Worm (Caenorhabditis elegans): ENCODE results near the gene gst-35.
A peak's percentile ranks its signal among the peaks of the same experiment; 100 is the strongest.

The gst-35 gene

DNA sequence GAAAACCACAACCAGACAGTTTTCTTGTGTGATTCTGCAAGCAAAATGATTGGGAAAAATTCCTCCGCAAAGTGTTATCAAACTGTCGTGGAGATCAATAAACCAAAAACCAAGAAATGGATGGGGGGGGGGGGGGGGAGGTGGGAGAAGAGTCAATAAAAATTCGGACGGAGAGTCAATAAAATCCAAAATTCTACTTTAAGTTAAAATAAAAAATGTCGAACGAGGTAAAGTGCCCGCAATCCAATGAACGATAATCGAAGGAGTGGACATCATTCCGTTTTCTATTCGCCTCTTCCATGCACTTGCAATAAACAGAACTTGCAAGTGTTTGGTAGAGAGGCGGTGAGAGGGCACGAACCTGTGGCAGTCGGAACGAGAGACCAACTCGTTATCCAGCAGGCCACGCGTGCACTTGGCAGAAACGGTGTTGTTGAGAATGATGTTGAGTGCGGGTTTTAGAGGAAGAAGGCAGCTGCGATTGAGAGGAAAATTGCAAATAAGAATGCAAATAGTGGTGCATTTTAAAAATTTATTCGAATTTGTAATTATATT lies 19.4 kb downstream of the gst-35 start, which contains the start of gene gst-27 (continued):
- TF ChIP-seq ama-1 (optimal IDR thresholded peaks at IDR 0.05): no peak
- peak; percentile 88 to 91 for TF ChIP-seq ama-1 (GFP tag; optimal IDR thresholded peaks at IDR 0.05)
- peak; percentile 18 for TF ChIP-seq somi-1 (GFP tag; optimal IDR thresholded peaks at IDR 0.05)
- TF ChIP-seq F57A8.1 (GFP tag; optimal IDR thresholded peaks at IDR 0.05): no peak
- peak; percentile 89 for TF ChIP-seq B0261.1 (tag; optimal IDR thresholded peaks at IDR 0.05)
- TF ChIP-seq zim-3 (tag; optimal IDR thresholded peaks at IDR 0.05): peak; percentile 92
- peak; percentile 72 for TF ChIP-seq nhr-179 (tag; optimal IDR thresholded peaks at IDR 0.05)
- TF ChIP-seq ceh-27 (GFP tag; optimal IDR thresholded peaks at IDR 0.05): peak; percentile 94
- peak; percentile 57 for TF ChIP-seq lsl-1 (GFP tag; optimal IDR thresholded peaks at IDR 0.05)
- peak; percentile 89 for TF ChIP-seq mes-4 (tag; optimal IDR thresholded peaks at IDR 0.05)
- peak; percentile 72; the same call in 1 of the 2 replicates for TF ChIP-seq hmg-20 (GFP tag; IDR thresholded peaks at IDR 0.05)
- 0 out of 2 replicates have a peak, but pooled peaks have one; percentile 63 for TF ChIP-seq bed-2 (GFP tag; IDR thresholded peaks at IDR 0.05)
- TF ChIP-seq fkh-3 (tag; optimal IDR thresholded peaks at IDR 0.05): peak; percentile 77
- TF ChIP-seq hlh-12 (tag; optimal IDR thresholded peaks at IDR 0.05): no peak
- peak; percentile 89 for TF ChIP-seq lin-40 (tag; optimal IDR thresholded peaks at IDR 0.05)
- TF ChIP-seq ceh-40 (GFP tag; IDR thresholded peaks at IDR 0.05): peak; percentile 84
- peak; percentile 73 for TF ChIP-seq egrh-3 (GFP tag; IDR thresholded peaks at IDR 0.05)
- TF ChIP-seq sptf-2 (GFP tag; optimal IDR thresholded peaks at IDR 0.05): peak; percentile 73
- TF ChIP-seq lir-1 (GFP tag; conservative IDR thresholded peaks at IDR 0.05): peak; percentile 52; the same call in 1 of the 2 replicates
- TF ChIP-seq F49E8.2 (tag; optimal IDR thresholded peaks at IDR 0.05; ENCODE audit: insufficient read depth): peak; percentile 88
- TF ChIP-seq dpl-1 (GFP tag; optimal IDR thresholded peaks at IDR 0.05): peak; percentile 41
- TF ChIP-seq let-607 (tag; optimal IDR thresholded peaks at IDR 0.05): peak; percentile 24 to 56
- peak in 1 of 3 experiments; percentile 86 for TF ChIP-seq lin-35 (GFP tag; optimal IDR thresholded peaks at IDR 0.05)
- 0 out of 2 replicates have a peak, but pooled peaks have one; percentile 37 for TF ChIP-seq bed-1 (GFP tag; IDR thresholded peaks at IDR 0.05)
- peak; percentile 86 for TF ChIP-seq cebp-2 (GFP tag; IDR thresholded peaks at IDR 0.05)
- peak; percentile 39 for TF ChIP-seq F57C9.4 (tag; optimal IDR thresholded peaks at IDR 0.05)
- TF ChIP-seq B0019.2 (GFP tag; conservative IDR thresholded peaks at IDR 0.05): 0 out of 2 replicates have a peak, but pooled peaks have one; percentile 28
- TF ChIP-seq rpc-1 (optimal IDR thresholded peaks at IDR 0.05): peak; percentile 93
- peak; percentile 96 for TF ChIP-seq rpc-1 (tag; optimal IDR thresholded peaks at IDR 0.05)
- peak; percentile 77 for TF ChIP-seq ets-4 (GFP tag; optimal IDR thresholded peaks at IDR 0.05)
- peak; percentile 22 for TF ChIP-seq T26A5.8 (tag; optimal IDR thresholded peaks at IDR 0.05)
- peak; percentile 86 for TF ChIP-seq zfh-2 (GFP tag; conservative IDR thresholded peaks at IDR 0.05)
- TF ChIP-seq hmg-1.2 (GFP tag; IDR thresholded peaks at IDR 0.05): peak; percentile 71
- TF ChIP-seq ztf-25 (GFP tag; IDR thresholded peaks at IDR 0.05): peak; percentile 91
- TF ChIP-seq Y95B8A.8 (GFP tag; IDR thresholded peaks at IDR 0.05): no peak
- TF ChIP-seq akir-1 (GFP tag; optimal IDR thresholded peaks at IDR 0.05): peak; percentile 23
- TF ChIP-seq hrde-1 (tag; optimal IDR thresholded peaks at IDR 0.05; ENCODE audit: borderline replicate concordance): peak; percentile 79
- TF ChIP-seq xnd-1 (tag; optimal IDR thresholded peaks at IDR 0.05): no peak
- no peak for TF ChIP-seq F55B11.4 (tag; optimal IDR thresholded peaks at IDR 0.05; ENCODE audit: borderline replicate concordance, insufficient read depth)
- peak; percentile 39 for TF ChIP-seq efl-1 (GFP tag; optimal IDR thresholded peaks at IDR 0.05)
- TF ChIP-seq rec-8 (tag; optimal IDR thresholded peaks at IDR 0.05): peak; percentile 70 to 83
- TF ChIP-seq nfya-2 (GFP tag; IDR thresholded peaks at IDR 0.05): no peak
- TF ChIP-seq ceh-100 (GFP tag; IDR thresholded peaks at IDR 0.05): peak; percentile 73
- TF ChIP-seq F23B12.7 (tag; optimal IDR thresholded peaks at IDR 0.05; ENCODE audit: insufficient read depth): peak; percentile 97
- no peak for TF ChIP-seq lag-1 (GFP tag; IDR thresholded peaks at IDR 0.05)
- TF ChIP-seq sea-2 (GFP tag; IDR thresholded peaks at IDR 0.05): no peak; the same call in 1 of the 2 replicates
- TF ChIP-seq aptf-3 (GFP tag; IDR thresholded peaks at IDR 0.05): 0 out of 2 replicates have a peak, but pooled peaks have one; percentile 47
- peak; percentile 34 for TF ChIP-seq ztf-3 (GFP tag; optimal IDR thresholded peaks at IDR 0.05)

Measured in whole organism, young adult.